Fruit fly (Drosophila melanogaster): ENCODE data around the gene Coq3.

Coq3 gene

dm6 chr2L:21113546-21113945 is 44.9 kb downstream of the Coq3 start:
- no peak for TF ChIP-seq CG17801 (GFP tag; optimal IDR thresholded peaks at IDR 0.05; ENCODE audit: partially characterized antibody)

dm6 chr2L:21111849-21112248 is 46.6 kb downstream of the Coq3 start:
- TF ChIP-seq CG17801 (GFP tag; optimal IDR thresholded peaks at IDR 0.05; ENCODE audit: partially characterized antibody): no peak

dm6 chr2L:21109680-21110079 is 48.7 kb downstream of the Coq3 start:
- TF ChIP-seq CG17801 (GFP tag; optimal IDR thresholded peaks at IDR 0.05; ENCODE audit: partially characterized antibody): no peak

- peak; percentile 6 for TF ChIP-seq CG17801 (GFP tag; optimal IDR thresholded peaks at IDR 0.05; ENCODE audit: partially characterized antibody)
Observed at dm6 chr2L:21108759-21109282, 49.6 kb downstream of the Coq3 start.

dm6 chr2L:21107651-21108489 is 50.5 kb downstream of the Coq3 start:
- TF ChIP-seq CG17801 (GFP tag; optimal IDR thresholded peaks at IDR 0.05; ENCODE audit: partially characterized antibody): no peak

Data from ovary, adult (tissue).